Worm (Caenorhabditis elegans): Measurements from ENCODE around the gene F22B5.10.

F22B5.10 gene

ce11 chrII:8466874-8467273, at the start of gene F22B5.10:
Gene F22B5.10, plus strand, starts transcription at chrII:8467174.
- TF ChIP-seq snpc-3.4 (tag; optimal IDR thresholded peaks at IDR 0.05) (peak; percentile 20), egl-44 (GFP tag; IDR thresholded peaks at IDR 0.05) (no peak), madf-10 (tag; optimal IDR thresholded peaks at IDR 0.05) (no peak), madf-3 (GFP tag; IDR thresholded peaks at IDR 0.05) (no peak), ama-1 (optimal IDR thresholded peaks at IDR 0.05) (no peak), ama-1 (GFP tag; optimal IDR thresholded peaks at IDR 0.05) (no peak), F39B2.1 (GFP tag; IDR thresholded peaks at IDR 0.05) (no peak)

- TF ChIP-seq nfya-2 (GFP tag; IDR thresholded peaks at IDR 0.05), result no peak
- TF ChIP-seq let-526 (GFP tag; IDR thresholded peaks at IDR 0.05), result no peak
- TF ChIP-seq ceh-91 (GFP tag; IDR thresholded peaks at IDR 0.05), result no peak
- TF ChIP-seq somi-1 (GFP tag; optimal IDR thresholded peaks at IDR 0.05), result no peak
- no peak for TF ChIP-seq xnd-1 (tag; optimal IDR thresholded peaks at IDR 0.05)
- no peak for TF ChIP-seq Y56A3A.18 (GFP tag; IDR thresholded peaks at IDR 0.05)
- no peak for TF ChIP-seq mes-4 (tag; optimal IDR thresholded peaks at IDR 0.05)
- TF ChIP-seq C06A6.2 (GFP tag; conservative IDR thresholded peaks at IDR 0.05), result no peak
Observed at ce11 chrII:8419015-8419414, 48.0 kb upstream of the F22B5.10 start.

- peak; percentile 12 for TF ChIP-seq hrde-1 (tag; optimal IDR thresholded peaks at IDR 0.05; ENCODE audit: borderline replicate concordance)
Observed at ce11 chrII:8419798-8420197, 47.2 kb upstream of the F22B5.10 start, which contains the start of gene F14E5.8. Gene F14E5.8, plus strand, starts transcription at chrII:8420098.

ce11 chrII:8420775-8421388, 46.1 kb upstream of the F22B5.10 start:
- TF ChIP-seq F49E8.2 (tag; optimal IDR thresholded peaks at IDR 0.05; ENCODE audit: insufficient read depth) (peak; percentile 19), ceh-79 (tag; optimal IDR thresholded peaks at IDR 0.05) (no peak)

- TF ChIP-seq hsf-1 (GFP tag; IDR thresholded peaks at IDR 0.05) (no peak), tbx-9 (tag; optimal IDR thresholded peaks at IDR 0.05; ENCODE audit: borderline replicate concordance) (no peak), ceh-79 (tag; optimal IDR thresholded peaks at IDR 0.05) (no peak), F52B5.7 (tag; optimal IDR thresholded peaks at IDR 0.05) (no peak), atf-7 (tag; optimal IDR thresholded peaks at IDR 0.05) (no peak), snpc-1.3 (tag; optimal IDR thresholded peaks at IDR 0.05; ENCODE audit: insufficient read depth) (no peak), mel-28 (tag; optimal IDR thresholded peaks at IDR 0.05; ENCODE audit: borderline replicate concordance) (no peak), somi-1 (GFP tag; optimal IDR thresholded peaks at IDR 0.05) (no peak), egl-44 (GFP tag; IDR thresholded peaks at IDR 0.05) (no peak), chd-7 (tag; optimal IDR thresholded peaks at IDR 0.05) (no peak), B0336.3 (GFP tag; IDR thresholded peaks at IDR 0.05) (no peak), Y95B8A.8 (GFP tag; IDR thresholded peaks at IDR 0.05) (no peak)
Observed at ce11 chrII:8428758-8428946, 38.3 kb upstream of the F22B5.10 start, which contains the start of gene F14E5.2. Gene F14E5.2, minus strand, starts transcription at chrII:8428858.

ce11 chrII:8428947-8429919, 37.7 kb upstream of the F22B5.10 start:
- no peak for TF ChIP-seq hrde-1 (tag; optimal IDR thresholded peaks at IDR 0.05; ENCODE audit: borderline replicate concordance)
- peak; percentile 75 for TF ChIP-seq xnd-1 (tag; optimal IDR thresholded peaks at IDR 0.05)
- 0 out of 2 replicates have a peak, but pooled peaks have one; percentile 26 for TF ChIP-seq nfyb-1 (GFP tag; IDR thresholded peaks at IDR 0.05)
- peak; percentile 64 for TF ChIP-seq madf-8 (GFP tag; conservative IDR thresholded peaks at IDR 0.05)
- peak; percentile 37 for TF ChIP-seq tbp1 (GFP tag; optimal IDR thresholded peaks at IDR 0.05)
- TF ChIP-seq C06A6.2 (GFP tag; conservative IDR thresholded peaks at IDR 0.05), result no peak
- TF ChIP-seq unc-130 (GFP tag; optimal IDR thresholded peaks at IDR 0.05), result no peak
- peak; percentile 79 to 85 for TF ChIP-seq let-607 (tag; optimal IDR thresholded peaks at IDR 0.05)
- no peak for TF ChIP-seq nhr-27 (tag; optimal IDR thresholded peaks at IDR 0.05)
- no peak for TF ChIP-seq unc-62 (GFP tag; optimal IDR thresholded peaks at IDR 0.05)
- TF ChIP-seq madf-6 (GFP tag; IDR thresholded peaks at IDR 0.05), result peak; percentile 87
- TF ChIP-seq F33H1.4 (GFP tag; IDR thresholded peaks at IDR 0.05), result peak; percentile 83
- peak; percentile 38; the same call in 1 of the 2 replicates for TF ChIP-seq B0019.2 (GFP tag; conservative IDR thresholded peaks at IDR 0.05)
- peak; percentile 24 for TF ChIP-seq efl-1 (GFP tag; optimal IDR thresholded peaks at IDR 0.05)

Data from whole organism, young adult.